Fruit fly (Drosophila melanogaster) whole organism, adult: Measurements from ENCODE around the gene Rab6.

Source experiments
- CG14711 ChIP-seq: fragments of 200-800 bp; sonication (Bioruptor generic); optimal IDR thresholded peaks from 2 replicates; lab custom pipeline; 2018; ENCODE audit warnings: missing biosample characterization, mild to moderate bottlenecking, missing genetic modification characterization, moderate library complexity
- CG33017 ChIP-seq: fragments of 200-800 bp; sonication (Bioruptor generic); optimal IDR thresholded peaks from 2 replicates; lab custom pipeline; 2018; ENCODE audit warnings: missing biosample characterization, mild to moderate bottlenecking, missing genetic modification characterization, moderate library complexity
- Clk ChIP-seq: fragments of 200-800 bp; sonication (Bioruptor generic); optimal IDR thresholded peaks from 2 replicates; lab custom pipeline; 2017; ENCODE audit warnings: missing biosample characterization, missing genetic modification characterization

DNA sequence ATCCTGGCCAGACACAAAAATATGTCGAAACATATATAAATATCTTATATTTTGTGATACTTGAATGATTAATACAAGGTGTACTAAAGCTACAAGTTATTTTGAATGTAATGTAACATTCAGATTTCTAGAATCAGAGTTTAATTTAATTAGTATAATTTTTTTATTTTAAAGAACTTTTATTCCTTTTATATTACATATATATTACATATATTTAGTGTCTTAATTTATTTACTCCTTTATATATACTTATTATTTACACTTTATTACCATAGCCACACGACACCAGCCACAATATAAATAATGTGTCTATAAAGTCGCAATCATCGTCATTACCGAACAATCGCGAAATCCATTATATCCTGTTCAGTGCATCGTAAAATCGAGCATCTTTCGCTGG lies 17.4 kb downstream of the Rab6 start, which contains the start of gene Pex19:
- TF ChIP-seq CG14711 (tag; lab: Kevin White, UChicago) (no peak), CG33017 (tag; lab: Kevin White, UChicago) (no peak), Clk (GFP tag; lab: Kevin White, UChicago) (no peak)
